Worm (Caenorhabditis elegans): Measurements from ENCODE around the gene B0281.6.

DNA sequence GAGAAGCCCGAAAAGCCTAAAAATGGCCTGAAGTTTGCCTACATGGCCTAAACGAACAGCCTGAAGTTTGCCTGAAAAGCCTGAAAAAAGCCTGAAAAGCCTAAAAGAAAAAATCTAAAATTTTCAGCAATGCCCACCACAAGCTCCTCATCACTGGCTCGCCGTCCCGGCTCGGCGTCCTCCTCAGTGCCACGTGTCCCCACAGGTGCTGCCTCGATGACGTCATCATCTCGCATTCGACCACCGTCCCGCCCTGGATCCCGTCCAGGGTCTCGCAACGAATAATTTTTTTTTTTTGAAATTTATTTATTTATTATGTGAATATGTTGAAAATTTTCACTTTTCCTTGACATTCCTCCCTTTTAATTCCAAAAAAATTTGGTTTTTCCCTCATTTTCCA is 48.6 kb downstream of the B0281.6 start:
- TF ChIP-seq unc-39 (tag; optimal IDR thresholded peaks at IDR 0.05) (no peak), jun-1 (tag; optimal IDR thresholded peaks at IDR 0.05) (no peak)

Data from whole organism, L3 larva.